Worm (Caenorhabditis elegans): Measurements from ENCODE around the gene Y22D7AL.9.

The Y22D7AL.9 gene

ce11 chrIII:1618312-1618711, 4.5 kb upstream of the Y22D7AL.9 start:
- TF ChIP-seq snpc-4 (tag; optimal IDR thresholded peaks at IDR 0.05): no peak
- no peak for TF ChIP-seq M03D4.4 (tag; optimal IDR thresholded peaks at IDR 0.05)
- TF ChIP-seq sem-2 (GFP tag; optimal IDR thresholded peaks at IDR 0.05): no peak
- no peak for TF ChIP-seq nhr-76 (tag; optimal IDR thresholded peaks at IDR 0.05)
- TF ChIP-seq nhr-28 (tag; optimal IDR thresholded peaks at IDR 0.05): no peak
- TF ChIP-seq nhr-2 (tag; optimal IDR thresholded peaks at IDR 0.05): no peak
- TF ChIP-seq lsy-2 (tag; optimal IDR thresholded peaks at IDR 0.05): no peak
- no peak for TF ChIP-seq sptf-1 (tag; optimal IDR thresholded peaks at IDR 0.05)
- TF ChIP-seq ceh-39 (tag; optimal IDR thresholded peaks at IDR 0.05): no peak
- TF ChIP-seq mab-5 (tag; optimal IDR thresholded peaks at IDR 0.05): no peak
- no peak for TF ChIP-seq ceh-43 (GFP tag; optimal IDR thresholded peaks at IDR 0.05)
- TF ChIP-seq mls-2 (tag; optimal IDR thresholded peaks at IDR 0.05): no peak
- no peak for TF ChIP-seq ztf-11 (tag; optimal IDR thresholded peaks at IDR 0.05)
- no peak for TF ChIP-seq lin-13 (tag; optimal IDR thresholded peaks at IDR 0.05)
- TF ChIP-seq elt-3 (tag; optimal IDR thresholded peaks at IDR 0.05): no peak
- TF ChIP-seq unc-120 (tag; optimal IDR thresholded peaks at IDR 0.05; ENCODE audit: poor library complexity, severe bottlenecking): no peak
- TF ChIP-seq flh-1 (GFP tag; optimal IDR thresholded peaks at IDR 0.05): no peak

ce11 chrIII:1616245-1617026, 2.6 kb upstream of the Y22D7AL.9 start:
- no peak for TF ChIP-seq ces-1 (GFP tag; optimal IDR thresholded peaks at IDR 0.05)
- peak; percentile 62 for TF ChIP-seq lsy-2 (tag; optimal IDR thresholded peaks at IDR 0.05)
- TF ChIP-seq nhr-2 (tag; optimal IDR thresholded peaks at IDR 0.05): no peak
- no peak for TF ChIP-seq lin-32 (GFP tag; optimal IDR thresholded peaks at IDR 0.05)
- TF ChIP-seq blmp-1 (tag; optimal IDR thresholded peaks at IDR 0.05): no peak

ce11 chrIII:1614412-1614811, 579 bp upstream of the Y22D7AL.9 start:
- no peak for TF ChIP-seq flh-1 (GFP tag; optimal IDR thresholded peaks at IDR 0.05)
- TF ChIP-seq blmp-1 (tag; optimal IDR thresholded peaks at IDR 0.05): peak; percentile 62
- TF ChIP-seq M03D4.4 (tag; optimal IDR thresholded peaks at IDR 0.05): no peak
- TF ChIP-seq zip-8 (tag; optimal IDR thresholded peaks at IDR 0.05): no peak

ce11 chrIII:1612974-1613568, 762 bp downstream of the Y22D7AL.9 start:
- no peak for TF ChIP-seq elt-1 (tag; optimal IDR thresholded peaks at IDR 0.05; ENCODE audit: borderline replicate concordance, insufficient read depth)
- TF ChIP-seq ceh-83 (GFP tag; optimal IDR thresholded peaks at IDR 0.05): no peak
- TF ChIP-seq lsy-2 (tag; optimal IDR thresholded peaks at IDR 0.05): no peak
- no peak for TF ChIP-seq elt-3 (tag; optimal IDR thresholded peaks at IDR 0.05)
- TF ChIP-seq sptf-1 (tag; optimal IDR thresholded peaks at IDR 0.05): no peak
- TF ChIP-seq ztf-11 (tag; optimal IDR thresholded peaks at IDR 0.05): no peak
- no peak for TF ChIP-seq lin-13 (tag; optimal IDR thresholded peaks at IDR 0.05)
- no peak for TF ChIP-seq mls-2 (tag; optimal IDR thresholded peaks at IDR 0.05)
- no peak for TF ChIP-seq flh-1 (GFP tag; optimal IDR thresholded peaks at IDR 0.05)
- no peak for TF ChIP-seq mab-5 (tag; optimal IDR thresholded peaks at IDR 0.05)

ce11 chrIII:1610938-1611337, 2.9 kb downstream of the Y22D7AL.9 start:
- TF ChIP-seq sem-2 (GFP tag; optimal IDR thresholded peaks at IDR 0.05): no peak
- no peak for TF ChIP-seq sptf-1 (tag; optimal IDR thresholded peaks at IDR 0.05)
- no peak for TF ChIP-seq bed-3 (GFP tag; optimal IDR thresholded peaks at IDR 0.05)
- no peak for TF ChIP-seq unc-39 (tag; optimal IDR thresholded peaks at IDR 0.05)
- no peak for TF ChIP-seq blmp-1 (tag; optimal IDR thresholded peaks at IDR 0.05)
- no peak for TF ChIP-seq drap-1 (GFP tag; optimal IDR thresholded peaks at IDR 0.05)

- TF ChIP-seq blmp-1 (tag; optimal IDR thresholded peaks at IDR 0.05): no peak
- TF ChIP-seq ceh-39 (tag; optimal IDR thresholded peaks at IDR 0.05): no peak
- TF ChIP-seq elt-3 (tag; optimal IDR thresholded peaks at IDR 0.05): no peak
- no peak for TF ChIP-seq flh-1 (GFP tag; optimal IDR thresholded peaks at IDR 0.05)
- TF ChIP-seq unc-39 (tag; optimal IDR thresholded peaks at IDR 0.05): no peak
Observed at ce11 chrIII:1607659-1608058, 6.2 kb downstream of the Y22D7AL.9 start.

Measured in whole organism, mixed stage, embryonic.